Worm (Caenorhabditis elegans) whole organism, L4 larva: ENCODE measurements around the gene hpo-28.
A peak's percentile ranks its signal among the peaks of the same experiment; 100 is the strongest.

Experiments
- F10B5.3 ChIP-seq: sonication (generic microtip); optimal IDR thresholded peaks from 2 replicates; lab custom pipeline; 2016; ENCODE audit warnings: mild to moderate bottlenecking, missing genetic modification characterization, missing compliant biosample characterization
- F26F4.8 ChIP-seq: fragments of 200-800 bp; sonication (Bioruptor generic); conservative IDR thresholded peaks from 2 replicates; pipeline ENCODE4 v1.3.6; 2022; ENCODE audit warnings: missing genetic modification characterization, missing compliant biosample characterization
- F44E2.7 ChIP-seq: fragments of 200-800 bp; sonication (Bioruptor generic); IDR thresholded peaks from 2 replicates; pipeline ENCODE4 v2.1.2; 2022; ENCODE audit warnings: missing genetic modification characterization, missing compliant biosample characterization
- Y105C5A.15 ChIP-seq: fragments of 200-800 bp; sonication (Bioruptor generic); IDR thresholded peaks from 2 replicates; pipeline ENCODE4 v1.3.6; 2022; ENCODE audit warnings: missing genetic modification characterization, missing compliant biosample characterization
- Y48G9A.11 ChIP-seq: fragments of 200-800 bp; sonication (Bioruptor generic); IDR thresholded peaks from 2 replicates; pipeline ENCODE4 v1.3.6; 2022; ENCODE audit warnings: missing genetic modification reagents, missing genetic modification characterization, missing compliant biosample characterization
- Y75B8A.6 ChIP-seq: fragments of 200-800 bp; sonication (Bioruptor generic); IDR thresholded peaks from 2 replicates; pipeline ENCODE4 v1.3.6; 2022; ENCODE audit warnings: missing genetic modification reagents, missing genetic modification characterization, missing compliant biosample characterization
- ZK337.2 ChIP-seq: fragments of 200-800 bp; sonication (Bioruptor generic); IDR thresholded peaks from 2 replicates; pipeline ENCODE4 v1.3.6; 2022; ENCODE audit warnings: missing genetic modification reagents, missing genetic modification characterization, missing compliant biosample characterization
- aha-1 ChIP-seq: fragments of 150-350 bp; peaks from one replicate; lab custom pipeline; 2014; ENCODE audit warnings: missing biosample characterization, missing genetic modification characterization
- aly-2 ChIP-seq: sonication (generic microtip); optimal IDR thresholded peaks from 2 replicates; lab custom pipeline; 2018; ENCODE audit warnings: missing biosample characterization, missing genetic modification characterization
- arid-1 ChIP-seq: fragments of 200-800 bp; sonication (Bioruptor generic); conservative IDR thresholded peaks from 2 replicates; pipeline ENCODE4 v1.3.6; 2022; ENCODE audit warnings: missing genetic modification reagents, missing genetic modification characterization, missing compliant biosample characterization
- attf-4 ChIP-seq: sonication (generic microtip); optimal IDR thresholded peaks from 3 replicates; lab custom pipeline; 2017; ENCODE audit warnings: missing biosample characterization, missing genetic modification characterization
- ces-1 ChIP-seq: fragments of 150-350 bp; sonication (generic microtip); optimal IDR thresholded peaks from 4 replicates; lab custom pipeline; 2014; ENCODE audit warnings: missing biosample characterization, missing genetic modification reagents, missing genetic modification characterization
- cey-2 ChIP-seq: sonication (generic microtip); optimal IDR thresholded peaks from 3 replicates; lab custom pipeline; 2017; ENCODE audit warnings: missing genetic modification characterization, mild to moderate bottlenecking, missing compliant biosample characterization, antibody characterized with exemption, borderline replicate concordance; ENCODE audit not compliant: insufficient read depth
- daf-16 ChIP-seq, 3 experiments: sonication (generic microtip); optimal IDR thresholded peaks; 2 replicates each; lab custom pipeline; 2016 to 2017; ENCODE audit warnings: missing genetic modification characterization in 3 of 3, missing genetic modification reagents in 3 of 3, mild to moderate bottlenecking in 2 of 3, missing compliant biosample characterization in 2 of 3, missing biosample characterization in 1 of 3, moderate library complexity in 1 of 3
- dmd-6 ChIP-seq: fragments of 200-800 bp; sonication (Bioruptor generic); IDR thresholded peaks from 2 replicates; pipeline ENCODE4 v1.3.6; 2022; ENCODE audit warnings: missing genetic modification reagents, missing genetic modification characterization, missing compliant biosample characterization
- dpl-1 ChIP-seq: fragments of 150-350 bp; optimal IDR thresholded peaks from 2 replicates; lab custom pipeline; 2014; ENCODE audit warnings: missing biosample characterization, missing genetic modification reagents, missing genetic modification characterization
- duxl-1 ChIP-seq: sonication (generic microtip); optimal IDR thresholded peaks from 2 replicates; lab custom pipeline; 2016; ENCODE audit warnings: mild to moderate bottlenecking, missing genetic modification characterization, moderate library complexity, missing compliant biosample characterization; ENCODE audit not compliant: poor library complexity
- dve-1 ChIP-seq: sonication (generic microtip); optimal IDR thresholded peaks from 2 replicates; lab custom pipeline; 2017; ENCODE audit warnings: antibody characterized with exemption, mild to moderate bottlenecking, missing genetic modification characterization, missing compliant biosample characterization; ENCODE audit not compliant: insufficient read depth
- hlh-11 ChIP-seq: fragments of 200-800 bp; sonication (Bioruptor generic); optimal IDR thresholded peaks from 2 replicates; lab custom pipeline; 2018; ENCODE audit warnings: mild to moderate bottlenecking, missing genetic modification characterization, missing compliant biosample characterization
- hlh-30 ChIP-seq: sonication (generic microtip); optimal IDR thresholded peaks from 2 replicates; lab custom pipeline; 2017; ENCODE audit warnings: antibody characterized with exemption, mild to moderate bottlenecking, missing genetic modification characterization, missing compliant biosample characterization; ENCODE audit not compliant: insufficient read depth
- lin-15B ChIP-seq: fragments of 150-350 bp; sonication (generic microtip); optimal IDR thresholded peaks from 3 replicates; lab custom pipeline; 2014; ENCODE audit warnings: missing biosample characterization, missing genetic modification characterization
- lin-38 ChIP-seq: fragments of 200-800 bp; sonication (Bioruptor generic); IDR thresholded peaks from 2 replicates; pipeline ENCODE4 v1.3.6; 2022; ENCODE audit warnings: missing genetic modification reagents, missing genetic modification characterization, missing compliant biosample characterization
- lsy-2 ChIP-seq, 2 experiments: fragments of 150-350 bp in 1 of 2; sonication (generic microtip) in 1 of 2; optimal IDR thresholded peaks; 2 replicates each; lab custom pipeline; 2014 to 2017; ENCODE audit warnings: missing biosample characterization in 2 of 2, missing genetic modification characterization in 2 of 2
- madf-9 ChIP-seq: fragments of 200-800 bp; sonication (Bioruptor generic); conservative IDR thresholded peaks from 2 replicates; pipeline ENCODE4 v1.3.6; 2022; ENCODE audit warnings: missing genetic modification reagents, missing genetic modification characterization, missing compliant biosample characterization
- mdl-1 ChIP-seq, 2 experiments: fragments of 150-350 bp in 1 of 2; sonication (generic microtip) in 1 of 2; optimal IDR thresholded peaks; 2 replicates each; lab custom pipeline; 2014 to 2017; ENCODE audit warnings: missing biosample characterization in 2 of 2, missing genetic modification characterization in 2 of 2
- mes-2 ChIP-seq: sonication (generic microtip); optimal IDR thresholded peaks from 2 replicates; lab custom pipeline; 2016; ENCODE audit warnings: missing genotype, mild to moderate bottlenecking, missing genetic modification characterization, missing compliant biosample characterization; ENCODE audit not compliant: poor library complexity, severe bottlenecking
- nhr-111 ChIP-seq: fragments of 200-800 bp; sonication (Bioruptor generic); optimal IDR thresholded peaks from 2 replicates; lab custom pipeline; 2018; ENCODE audit warnings: mild to moderate bottlenecking, missing genetic modification characterization, missing compliant biosample characterization
- nhr-25 ChIP-seq: sonication (generic microtip); optimal IDR thresholded peaks from 2 replicates; lab custom pipeline; 2017; ENCODE audit warnings: missing genetic modification characterization, mild to moderate bottlenecking, missing compliant biosample characterization, antibody characterized with exemption, moderate library complexity, borderline replicate concordance; ENCODE audit not compliant: insufficient read depth
- nhr-28 ChIP-seq: fragments of 150-350 bp; optimal IDR thresholded peaks from 2 replicates; lab custom pipeline; 2014; ENCODE audit warnings: missing biosample characterization, missing genetic modification characterization
- nhr-42 ChIP-seq: fragments of 200-800 bp; sonication (Bioruptor generic); IDR thresholded peaks from 2 replicates; pipeline ENCODE4 v1.3.6; 2022; ENCODE audit warnings: missing genetic modification characterization, missing compliant biosample characterization
- nhr-6 ChIP-seq: fragments of 150-350 bp; optimal IDR thresholded peaks from 2 replicates; lab custom pipeline; 2014; ENCODE audit warnings: missing biosample characterization, missing genetic modification characterization
- nhr-77 ChIP-seq: fragments of 150-350 bp; optimal IDR thresholded peaks from 2 replicates; lab custom pipeline; 2014; ENCODE audit warnings: missing biosample characterization, missing genetic modification characterization
- pha-4 ChIP-seq, 2 experiments: fragments of 150-350 bp in 1 of 2; fragments of 200-800 bp in 1 of 2; sonication (Bioruptor generic) in 1 of 2; IDR thresholded peaks in 1 of 2; optimal IDR thresholded peaks in 1 of 2; 2 replicates each; pipeline versions ENCODE4 v1.3.6 to Lab custom; 2014 to 2022; ENCODE audit warnings: missing genetic modification characterization in 2 of 2, missing genetic modification reagents in 2 of 2, missing biosample characterization in 1 of 2, missing compliant biosample characterization in 1 of 2
- rbr-2 ChIP-seq: sonication (generic microtip); optimal IDR thresholded peaks from 2 replicates; lab custom pipeline; 2016; ENCODE audit warnings: missing genotype, missing genetic modification characterization, missing compliant biosample characterization
- snpc-1.2 ChIP-seq: fragments of 200-800 bp; sonication (Bioruptor generic); IDR thresholded peaks from 2 replicates; pipeline ENCODE4 v1.3.6; 2022; ENCODE audit warnings: missing genetic modification reagents, missing genetic modification characterization, missing compliant biosample characterization
- spr-3 ChIP-seq: fragments of 200-800 bp; sonication (Bioruptor generic); optimal IDR thresholded peaks from 2 replicates; lab custom pipeline; 2018; ENCODE audit warnings: mild to moderate bottlenecking, missing genetic modification characterization, missing compliant biosample characterization
- unc-62 ChIP-seq, 3 experiments: fragments of 150-350 bp in 1 of 3; sonication (generic microtip); optimal IDR thresholded peaks in 2 of 3; peaks in 1 of 3; 1 replicate in 1 of 3; 2 replicates in 2 of 3; lab custom pipeline; 2014 to 2017; ENCODE audit warnings: missing biosample characterization in 3 of 3, missing genetic modification characterization in 3 of 3, missing genetic modification reagents in 3 of 3, missing genotype in 1 of 3
- zfp-3 ChIP-seq: fragments of 200-800 bp; sonication (Bioruptor generic); conservative IDR thresholded peaks from 2 replicates; pipeline ENCODE4 v1.3.6; 2022; ENCODE audit warnings: missing genetic modification reagents, missing genetic modification characterization, missing compliant biosample characterization

hpo-28 gene

DNA sequence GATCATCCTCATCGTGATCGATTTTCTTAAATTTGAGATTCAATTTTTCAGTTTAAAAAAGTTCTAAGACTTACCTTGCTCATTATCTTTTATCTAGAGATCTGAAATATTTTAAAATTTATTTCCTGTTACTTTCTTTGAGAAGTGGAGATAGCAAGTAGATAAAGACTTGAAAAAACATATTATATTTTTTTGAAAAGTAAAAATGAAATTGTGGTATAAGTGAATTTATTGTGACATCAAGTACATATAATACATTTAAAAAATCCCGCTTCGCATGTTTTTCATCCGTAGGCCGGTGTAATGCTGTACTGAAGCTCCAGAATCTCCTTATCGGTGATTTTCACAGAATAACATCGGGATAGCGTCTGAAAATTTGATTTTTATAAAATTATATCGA, 11.9 kb downstream of the hpo-28 start, which contains the start of gene B0336.7:
Gene B0336.7, minus strand, starts transcription at position 101 of the 400 bp plus-strand sequence.
- TF ChIP-seq nhr-111 (GFP tag; lab: Kevin White, UChicago), result no peak
- peak; percentile 27 for TF ChIP-seq aha-1 (tag; lab: Kevin White, UChicago)
- TF ChIP-seq, all 104 proteins: peak for 1

DNA sequence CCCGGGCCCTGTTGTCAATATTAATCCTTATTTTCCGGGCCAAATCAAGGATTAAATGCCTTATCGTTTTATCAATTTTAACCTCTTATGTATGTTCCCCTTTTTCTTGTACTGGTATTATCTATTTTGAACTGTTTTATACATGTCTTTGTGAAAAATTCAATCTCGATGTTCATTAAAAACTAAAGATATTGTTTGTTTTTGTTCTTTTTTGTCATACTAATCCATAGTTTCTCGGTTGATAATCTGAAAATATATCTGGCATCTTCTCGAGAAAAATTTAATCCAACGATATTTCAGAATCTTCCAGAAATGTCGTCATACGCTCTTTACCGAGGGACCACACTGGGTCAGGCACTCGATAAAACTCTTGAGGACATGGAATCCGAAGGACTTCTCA, 15.4 kb downstream of the hpo-28 start, which contains the start of gene B0336.13:
Gene B0336.13, plus strand, starts transcription at position 301 of the 400 bp plus-strand sequence.
- TF ChIP-seq lin-15B (tag; lab: Kevin White, UChicago) (no peak), F26F4.8 (GFP tag; lab: Robert Waterston, UW) (no peak), snpc-1.2 (GFP tag; lab: Robert Waterston, UW) (no peak), F10B5.3 (no peak)

DNA sequence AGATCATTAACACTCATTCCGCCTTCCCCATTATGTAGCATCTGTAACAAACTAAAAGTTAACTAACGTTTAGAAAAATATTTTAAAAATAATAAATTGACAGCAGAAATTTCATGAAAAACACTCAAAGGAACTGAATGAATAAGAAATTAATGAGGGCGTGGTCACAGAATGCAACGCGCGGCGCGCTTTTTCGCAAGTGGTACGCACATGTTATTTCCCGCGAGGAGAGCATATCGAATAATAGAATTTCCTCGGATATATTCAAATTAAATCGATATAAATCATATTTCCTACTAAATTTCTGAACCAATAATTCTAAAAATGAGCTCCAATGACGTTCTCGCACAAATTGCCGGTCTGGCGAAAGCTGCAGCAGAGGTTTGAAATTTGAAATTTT, 16.4 kb downstream of the hpo-28 start, which contains the start of the genes abi-1 and arle-14:
Gene abi-1, minus strand, starts transcription at position 51 of the 400 bp plus-strand sequence.
Gene arle-14, plus strand, starts transcription at position 217 of the 400 bp plus-strand sequence.
- TF ChIP-seq aly-2 (no peak), nhr-6 (tag; lab: Kevin White, UChicago) (peak; percentile 12), dpl-1 (GFP tag; lab: Kevin White, UChicago) (peak; percentile 9), mes-2 (tag; lab: Kevin White, UChicago) (peak; percentile 71), lsy-2 (tag; optimal IDR thresholded peaks at IDR 0.05; lab: Kevin White, UChicago) (no peak), daf-16 (GFP tag; optimal IDR thresholded peaks at IDR 0.05; lab: Kevin White, UChicago) (no peak), daf-16 (tag; optimal IDR thresholded peaks at IDR 0.05; lab: Kevin White, UChicago) (peak; percentile 12), hlh-30 (tag; lab: Kevin White, UChicago) (peak; percentile 17), Y105C5A.15 (GFP tag; lab: Robert Waterston, UW) (no peak), rbr-2 (peak; percentile 13), lin-38 (0 out of 2 replicates have a peak, but pooled peaks have one; percentile 25)

DNA sequence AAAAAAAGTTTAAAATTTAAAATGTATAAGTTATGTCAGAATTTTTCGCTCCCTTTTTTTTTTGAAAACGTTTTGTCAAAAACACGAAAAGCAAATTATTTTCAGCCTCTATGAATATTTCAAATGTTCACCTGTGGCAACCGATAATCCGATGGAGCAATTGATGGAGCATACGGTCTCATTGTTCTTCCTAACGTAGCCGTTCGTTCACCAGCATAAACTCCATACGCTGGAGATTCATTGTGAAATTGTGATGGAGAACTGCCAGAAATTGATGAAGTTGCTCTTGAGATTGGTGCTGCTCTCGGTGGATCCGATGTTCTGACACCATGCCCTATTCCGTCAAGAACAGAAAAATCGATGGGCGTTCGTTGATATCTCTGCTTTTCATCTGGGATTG, 17.3 kb downstream of the hpo-28 start:
- TF ChIP-seq nhr-111 (GFP tag; lab: Kevin White, UChicago) (no peak), Y48G9A.11 (GFP tag; lab: Robert Waterston, UW) (no peak), unc-62 (GFP tag; optimal IDR thresholded peaks at IDR 0.05 in 1 of 2; lab: Kevin White, UChicago) (peak in 1 of 2 experiments; percentile 92), unc-62 (tag; optimal IDR thresholded peaks at IDR 0.05; lab: Kevin White, UChicago) (no peak), ces-1 (no peak), F44E2.7 (GFP tag; lab: Robert Waterston, UW) (0 out of 2 replicates have a peak, but pooled peaks have one; percentile 21)

DNA sequence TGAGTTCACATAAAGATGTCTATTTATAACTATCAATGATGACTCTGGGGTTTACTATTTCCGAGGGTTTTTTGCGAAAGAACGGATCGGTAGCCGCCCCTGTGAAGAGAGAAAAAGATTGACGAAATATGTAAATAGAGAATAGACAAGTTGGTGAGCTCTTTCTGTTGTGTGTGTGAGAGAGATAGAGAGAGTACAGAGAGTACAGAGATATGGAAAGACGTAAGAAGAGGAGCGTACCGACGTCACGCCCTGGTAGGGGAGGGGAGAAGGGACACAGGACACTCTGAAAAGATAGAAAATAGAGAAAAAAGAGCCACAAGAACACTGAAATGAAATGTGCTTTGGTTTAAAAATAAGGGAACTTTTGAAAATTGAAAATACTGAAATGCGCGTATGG, 20.9 kb downstream of the hpo-28 start:
- TF ChIP-seq ZK337.2 (GFP tag; lab: Robert Waterston, UW), result no peak
- TF ChIP-seq daf-16 (GFP tag; optimal IDR thresholded peaks at IDR 0.05; lab: Kevin White, UChicago), result no peak
- peak; percentile 58 for TF ChIP-seq daf-16 (tag; optimal IDR thresholded peaks at IDR 0.05; lab: Kevin White, UChicago)
- TF ChIP-seq hlh-11 (tag; lab: Kevin White, UChicago), result peak; percentile 52
- no peak for TF ChIP-seq cey-2
- peak; percentile 44 for TF ChIP-seq rbr-2
- no peak for TF ChIP-seq spr-3 (GFP tag; lab: Kevin White, UChicago)
- no peak for TF ChIP-seq arid-1 (GFP tag; lab: Robert Waterston, UW)
- TF ChIP-seq dve-1 (tag; lab: Kevin White, UChicago), result peak; percentile 73
- no peak for TF ChIP-seq nhr-42 (GFP tag; lab: Robert Waterston, UW)
- no peak for TF ChIP-seq nhr-25 (tag; lab: Kevin White, UChicago)
- TF ChIP-seq Y75B8A.6 (GFP tag; lab: Robert Waterston, UW), result no peak
- peak; percentile 40 for TF ChIP-seq nhr-28 (tag; lab: Kevin White, UChicago)
- peak; percentile 35; the same call in 1 of the 2 replicates for TF ChIP-seq dmd-6
- peak in 1 of 2 experiments; percentile 51 for TF ChIP-seq mdl-1 (tag; optimal IDR thresholded peaks at IDR 0.05; lab: Kevin White, UChicago)
- no peak for TF ChIP-seq zfp-3 (GFP tag; lab: Robert Waterston, UW)
- TF ChIP-seq madf-9, result no peak
- TF ChIP-seq dpl-1 (GFP tag; lab: Kevin White, UChicago), result peak; percentile 30
- peak in 1 of 2 experiments; percentile 64 for TF ChIP-seq lsy-2 (tag; optimal IDR thresholded peaks at IDR 0.05; lab: Kevin White, UChicago)
- no peak for TF ChIP-seq nhr-77 (tag; lab: Kevin White, UChicago)
- peak; percentile 4 for TF ChIP-seq aha-1 (tag; lab: Kevin White, UChicago)
- TF ChIP-seq duxl-1 (tag; lab: Kevin White, UChicago), result no peak
- peak; percentile 47 for TF ChIP-seq mes-2 (tag; lab: Kevin White, UChicago)
- TF ChIP-seq pha-4 (GFP tag; IDR thresholded peaks at IDR 0.05; lab: Robert Waterston, UW), result no peak
- TF ChIP-seq pha-4 (tag; optimal IDR thresholded peaks at IDR 0.05; lab: Kevin White, UChicago), result peak; percentile 73
- TF ChIP-seq attf-4, result no peak
